Worm (Caenorhabditis elegans) whole organism, late embryonic: ENCODE results near the gene F28A10.4.

ENCODE experiments used
- C38D4.7 ChIP-seq: fragments of 200-800 bp; sonication (Bioruptor generic); optimal IDR thresholded peaks from 2 replicates; lab custom pipeline; 2018; ENCODE audit warnings: mild to moderate bottlenecking, missing genetic modification characterization, moderate library complexity, missing compliant biosample characterization
- ceh-2 ChIP-seq: sonication (generic microtip); optimal IDR thresholded peaks from 2 replicates; lab custom pipeline; 2016; ENCODE audit warnings: missing genotype, missing genetic modification characterization, missing compliant biosample characterization
- che-1 ChIP-seq: sonication (generic microtip); optimal IDR thresholded peaks from 2 replicates; lab custom pipeline; 2016; ENCODE audit warnings: mild to moderate bottlenecking, missing genetic modification characterization, missing compliant biosample characterization
- dmd-4 ChIP-seq: sonication (generic microtip); optimal IDR thresholded peaks from 2 replicates; lab custom pipeline; 2016; ENCODE audit warnings: borderline replicate concordance, missing genetic modification characterization, missing compliant biosample characterization
- dve-1 ChIP-seq: sonication (generic microtip); optimal IDR thresholded peaks from 2 replicates; lab custom pipeline; 2017; ENCODE audit warnings: antibody characterized with exemption, mild to moderate bottlenecking, missing genetic modification characterization, missing compliant biosample characterization
- eyg-1 ChIP-seq: sonication (generic microtip); optimal IDR thresholded peaks from 2 replicates; lab custom pipeline; 2016; ENCODE audit warnings: missing genotype, missing genetic modification characterization, missing compliant biosample characterization
- fkh-10 ChIP-seq: fragments of 150-350 bp; optimal IDR thresholded peaks from 2 replicates; lab custom pipeline; 2014; ENCODE audit warnings: missing biosample characterization, missing genetic modification reagents, missing genetic modification characterization
- pat-9 ChIP-seq: fragments of 200-800 bp; sonication (Bioruptor generic); optimal IDR thresholded peaks from 2 replicates; lab custom pipeline; 2018; ENCODE audit warnings: mild to moderate bottlenecking, missing genetic modification characterization, moderate library complexity, missing compliant biosample characterization
- pqm-1 ChIP-seq: sonication (generic microtip); optimal IDR thresholded peaks from 2 replicates; lab custom pipeline; 2016; ENCODE audit warnings: missing genetic modification characterization, missing compliant biosample characterization

- TF ChIP-seq pqm-1 (tag; lab: Kevin White, UChicago) = no peak
- TF ChIP-seq eyg-1 (tag; lab: Kevin White, UChicago) = no peak
- no peak for TF ChIP-seq dve-1 (tag; lab: Kevin White, UChicago)
- TF ChIP-seq fkh-10 (GFP tag; lab: Kevin White, UChicago) = no peak
- no peak for TF ChIP-seq dmd-4
- TF ChIP-seq che-1 (tag; lab: Kevin White, UChicago) = no peak
- no peak for TF ChIP-seq C38D4.7 (GFP tag; lab: Kevin White, UChicago)
- TF ChIP-seq pat-9 (tag; lab: Kevin White, UChicago) = no peak
- TF ChIP-seq ceh-2 (tag; lab: Kevin White, UChicago) = no peak
These were observed at the start of gene F28A10.4 for ce11 chrII:843971-844370.
